Worm (Caenorhabditis elegans) whole organism, L3 larva: ENCODE measurements around the gene anmt-2.

Experiments used
- R02D3.7 ChIP-seq: fragments of 150-350 bp; optimal IDR thresholded peaks from 2 replicates; lab custom pipeline; 2014; ENCODE audit warnings: missing biosample characterization, missing genetic modification characterization
- ZK546.5 ChIP-seq: sonication (generic microtip); optimal IDR thresholded peaks from 2 replicates; lab custom pipeline; 2017; ENCODE audit warnings: missing biosample characterization, missing genetic modification characterization
- aly-2 ChIP-seq: fragments of 150-350 bp; optimal IDR thresholded peaks from 2 replicates; lab custom pipeline; 2014; ENCODE audit warnings: missing biosample characterization, missing genetic modification characterization
- ceh-28 ChIP-seq: fragments of 150-350 bp; optimal IDR thresholded peaks from 2 replicates; lab custom pipeline; 2014; ENCODE audit warnings: missing biosample characterization, missing genetic modification reagents, missing genetic modification characterization
- ceh-82 ChIP-seq: fragments of 150-350 bp; optimal IDR thresholded peaks from 2 replicates; lab custom pipeline; 2014; ENCODE audit warnings: missing biosample characterization, missing genetic modification characterization
- daf-12 ChIP-seq: fragments of 150-350 bp; optimal IDR thresholded peaks from 2 replicates; lab custom pipeline; 2014; ENCODE audit warnings: missing biosample characterization, missing genetic modification reagents, missing genetic modification characterization
- egl-27 ChIP-seq: sonication (generic microtip); optimal IDR thresholded peaks from 4 replicates; lab custom pipeline; 2017; ENCODE audit warnings: missing biosample characterization, missing genetic modification reagents, missing genetic modification characterization
- elt-2 ChIP-seq: sonication (generic microtip); optimal IDR thresholded peaks from 2 replicates; lab custom pipeline; 2016; ENCODE audit warnings: missing genetic modification reagents, mild to moderate bottlenecking, missing genetic modification characterization, missing compliant biosample characterization
- elt-3 ChIP-seq, 3 experiments: fragments of 150-350 bp in 1 of 3; sonication (generic microtip) in 2 of 3; optimal IDR thresholded peaks; 2 replicates in 2 of 3; 4 replicates in 1 of 3; lab custom pipeline; 2014 to 2017; ENCODE audit warnings: missing biosample characterization in 3 of 3, missing genetic modification characterization in 3 of 3
- fkh-10 ChIP-seq: sonication (generic microtip); optimal IDR thresholded peaks from 2 replicates; lab custom pipeline; 2017; ENCODE audit warnings: missing biosample characterization, missing genetic modification reagents, missing genetic modification characterization
- fkh-2 ChIP-seq: fragments of 150-350 bp; optimal IDR thresholded peaks from 2 replicates; lab custom pipeline; 2014; ENCODE audit warnings: missing biosample characterization, missing genetic modification reagents, missing genetic modification characterization
- hmg-11 ChIP-seq: sonication (generic microtip); optimal IDR thresholded peaks from 2 replicates; lab custom pipeline; 2016; ENCODE audit warnings: missing genetic modification characterization, missing compliant biosample characterization
- jun-1 ChIP-seq: fragments of 150-350 bp; optimal IDR thresholded peaks from 2 replicates; lab custom pipeline; 2014; ENCODE audit warnings: missing biosample characterization, missing genetic modification reagents, missing genetic modification characterization
- lin-39 ChIP-seq: fragments of 150-350 bp; optimal IDR thresholded peaks from 2 replicates; lab custom pipeline; 2018; ENCODE audit warnings: missing biosample characterization, missing genetic modification reagents, missing genetic modification characterization
- lsy-12 ChIP-seq: sonication (generic microtip); optimal IDR thresholded peaks from 2 replicates; lab custom pipeline; 2016; ENCODE audit warnings: mild to moderate bottlenecking, missing genetic modification characterization, missing compliant biosample characterization
- mml-1 ChIP-seq: fragments of 150-350 bp; sonication (generic microtip); optimal IDR thresholded peaks from 3 replicates; lab custom pipeline; 2014; ENCODE audit warnings: missing biosample characterization, missing genetic modification characterization
- nfya-1 ChIP-seq: sonication (generic microtip); optimal IDR thresholded peaks from 2 replicates; lab custom pipeline; 2017; ENCODE audit warnings: missing genetic modification characterization, mild to moderate bottlenecking, missing compliant biosample characterization, antibody characterized with exemption, moderate library complexity; ENCODE audit not compliant: insufficient read depth
- nhr-11 ChIP-seq: fragments of 150-350 bp; optimal IDR thresholded peaks from 2 replicates; lab custom pipeline; 2014; ENCODE audit warnings: missing biosample characterization, missing genetic modification characterization
- nhr-12 ChIP-seq: fragments of 150-350 bp; optimal IDR thresholded peaks from 2 replicates; lab custom pipeline; 2014; ENCODE audit warnings: missing biosample characterization, missing genetic modification characterization
- nhr-23 ChIP-seq: fragments of 150-350 bp; optimal IDR thresholded peaks from 2 replicates; lab custom pipeline; 2014; ENCODE audit warnings: missing biosample characterization, missing genetic modification reagents, missing genetic modification characterization
- nhr-43 ChIP-seq: sonication (generic microtip); optimal IDR thresholded peaks from 2 replicates; lab custom pipeline; 2016; ENCODE audit warnings: mild to moderate bottlenecking, missing genetic modification characterization, missing compliant biosample characterization; ENCODE audit not compliant: poor library complexity, severe bottlenecking
- nhr-67 ChIP-seq: fragments of 150-350 bp; optimal IDR thresholded peaks from 2 replicates; lab custom pipeline; 2014; ENCODE audit warnings: missing biosample characterization, missing genetic modification characterization
- nhr-76 ChIP-seq: fragments of 150-350 bp; sonication (generic microtip); optimal IDR thresholded peaks from 5 replicates; lab custom pipeline; 2014; ENCODE audit warnings: missing biosample characterization, missing genetic modification characterization
- nhr-77 ChIP-seq: fragments of 150-350 bp; optimal IDR thresholded peaks from 2 replicates; lab custom pipeline; 2014; ENCODE audit warnings: missing biosample characterization, missing genetic modification characterization
- pha-4 ChIP-seq: fragments of 150-350 bp; optimal IDR thresholded peaks from 2 replicates; lab custom pipeline; 2014; ENCODE audit warnings: missing biosample characterization, missing genetic modification reagents, missing genetic modification characterization
- pqm-1 ChIP-seq: fragments of 150-350 bp; optimal IDR thresholded peaks from 2 replicates; lab custom pipeline; 2017; ENCODE audit warnings: missing biosample characterization, missing genetic modification characterization, inconsistent platforms
- skn-1 ChIP-seq: fragments of 150-350 bp; optimal IDR thresholded peaks from 2 replicates; lab custom pipeline; 2014; ENCODE audit warnings: missing biosample characterization, missing genetic modification characterization
- snpc-4 ChIP-seq: fragments of 150-350 bp; optimal IDR thresholded peaks from 2 replicates; lab custom pipeline; 2014; ENCODE audit warnings: missing biosample characterization, missing genetic modification characterization
- tbx-2 ChIP-seq: sonication (generic microtip); optimal IDR thresholded peaks from 2 replicates; lab custom pipeline; 2016; ENCODE audit warnings: mild to moderate bottlenecking, missing genetic modification characterization, missing compliant biosample characterization
- ztf-4 ChIP-seq: fragments of 150-350 bp; optimal IDR thresholded peaks from 2 replicates; lab custom pipeline; 2014; ENCODE audit warnings: missing biosample characterization, missing genetic modification characterization

anmt-2 gene

DNA sequence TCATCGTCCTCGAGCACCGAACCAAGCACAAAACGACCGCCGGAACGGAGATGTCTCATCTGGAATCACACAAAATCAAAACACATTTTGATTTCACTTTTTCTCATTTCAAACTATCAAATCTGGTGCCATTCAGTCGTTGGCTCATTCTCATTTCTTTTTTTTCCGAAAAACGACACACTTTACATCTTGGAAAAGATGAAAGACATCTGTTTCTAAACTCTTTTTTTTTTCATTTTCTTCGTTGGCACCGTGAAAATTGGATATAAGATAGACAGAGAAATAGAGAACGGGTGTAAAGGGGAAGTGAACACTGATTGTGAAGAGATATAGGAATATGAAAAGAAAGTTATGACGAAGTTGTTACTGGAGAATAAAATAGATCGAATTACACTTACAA, 1.8 kb downstream of the anmt-2 start:
- no peak for TF ChIP-seq egl-27 (tag; lab: Kevin White, UChicago)
- TF ChIP-seq elt-3 (tag; optimal IDR thresholded peaks at IDR 0.05; lab: Kevin White, UChicago), result no peak
- no peak for TF ChIP-seq snpc-4 (tag; lab: Kevin White, UChicago)

- TF ChIP-seq mml-1 (tag; lab: Kevin White, UChicago), result no peak
- no peak for TF ChIP-seq aly-2 (tag; lab: Kevin White, UChicago)
- no peak for TF ChIP-seq nhr-23 (tag; lab: Kevin White, UChicago)
- TF ChIP-seq egl-27 (tag; lab: Kevin White, UChicago), result no peak
- TF ChIP-seq fkh-2 (tag; lab: Kevin White, UChicago), result no peak
- TF ChIP-seq fkh-10 (GFP tag; lab: Kevin White, UChicago), result no peak
- TF ChIP-seq nhr-12 (tag; lab: Kevin White, UChicago), result no peak
- TF ChIP-seq lsy-12 (tag; lab: Kevin White, UChicago), result no peak
- TF ChIP-seq hmg-11, result no peak
- TF ChIP-seq nhr-67, result no peak
- TF ChIP-seq nhr-11, result no peak
- TF ChIP-seq ZK546.5 (tag; lab: Kevin White, UChicago), result no peak
- no peak for TF ChIP-seq ceh-82
- no peak for TF ChIP-seq lin-39 (tag; lab: Kevin White, UChicago)
- no peak for TF ChIP-seq nfya-1 (tag; lab: Kevin White, UChicago)
- TF ChIP-seq R02D3.7 (tag; lab: Kevin White, UChicago), result no peak
- TF ChIP-seq tbx-2, result no peak
- TF ChIP-seq ztf-4 (tag; lab: Kevin White, UChicago), result no peak
- no peak for TF ChIP-seq pha-4 (tag; lab: Kevin White, UChicago)
Observed at ce11 chrIII:6154586-6154985, 3.0 kb downstream of the anmt-2 start.

- peak; percentile 80 for TF ChIP-seq elt-2 (tag; lab: Kevin White, UChicago)
- peak; percentile 8 for TF ChIP-seq pha-4 (tag; lab: Kevin White, UChicago)
- peak; percentile 64 for TF ChIP-seq pqm-1 (tag; lab: Kevin White, UChicago)
- no peak for TF ChIP-seq nhr-77 (tag; lab: Kevin White, UChicago)
- TF ChIP-seq ceh-28 (tag; lab: Kevin White, UChicago), result peak; percentile 14
Observed at ce11 chrIII:6149467-6150072, 8.0 kb downstream of the anmt-2 start, which contains the start of the genes wht-7 and Y42G9A.1. TSS of gene wht-7 (minus strand) at chrIII:6149597. TSS of gene Y42G9A.1 (plus strand) at chrIII:6149961.

DNA sequence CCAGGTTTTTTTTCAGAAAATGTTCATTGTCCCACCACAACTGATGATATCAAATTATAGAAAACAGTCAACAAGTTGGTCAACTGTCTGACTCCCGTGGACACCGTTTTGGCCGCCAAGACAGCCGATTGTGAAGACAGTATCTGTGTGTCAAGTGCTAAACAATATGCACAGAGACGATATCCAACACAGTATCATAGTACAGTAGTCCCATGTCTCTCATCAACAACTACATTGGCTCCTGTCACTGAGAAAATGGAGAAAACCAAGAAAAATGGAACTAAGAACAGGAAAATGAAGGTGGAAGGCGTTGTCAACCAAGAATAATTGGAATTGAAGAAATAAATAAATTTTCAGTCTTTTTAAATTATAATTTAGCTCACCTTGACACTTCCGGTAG, 8.9 kb downstream of the anmt-2 start:
- TF ChIP-seq fkh-2 (tag; lab: Kevin White, UChicago), result no peak
- TF ChIP-seq nhr-43 (tag; lab: Kevin White, UChicago), result peak; percentile 52

ce11 chrIII:6147903-6148302, 9.7 kb downstream of the anmt-2 start, which contains the start of gene Y42G9A.2:
TSS of gene Y42G9A.2 (plus strand) at chrIII:6148186.
- TF ChIP-seq jun-1, result peak; percentile 31
- TF ChIP-seq nhr-43 (tag; lab: Kevin White, UChicago), result peak; percentile 52
- no peak for TF ChIP-seq lin-39 (tag; lab: Kevin White, UChicago)

DNA sequence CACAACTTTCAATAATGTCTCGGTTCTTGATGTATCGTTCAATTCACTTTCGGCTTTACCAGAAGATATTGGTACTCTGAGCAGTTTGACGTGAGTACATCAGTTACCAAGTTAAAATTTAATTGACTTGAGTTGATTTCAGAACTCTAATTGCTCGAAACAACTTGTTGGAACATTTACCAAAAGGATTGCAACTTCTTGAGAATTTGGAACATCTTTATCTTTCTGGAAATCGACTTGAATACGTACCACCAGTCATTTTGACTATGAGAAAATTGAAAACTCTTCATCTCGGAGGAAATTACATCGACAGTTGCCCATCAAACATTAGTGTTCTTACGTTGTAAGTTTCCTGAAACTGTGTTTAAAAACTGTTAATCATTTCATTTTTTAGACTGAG, 10.8 kb downstream of the anmt-2 start:
- TF ChIP-seq fkh-10 (GFP tag; lab: Kevin White, UChicago) (no peak), nhr-77 (tag; lab: Kevin White, UChicago) (no peak), ztf-4 (tag; lab: Kevin White, UChicago) (no peak), R02D3.7 (tag; lab: Kevin White, UChicago) (no peak)

DNA sequence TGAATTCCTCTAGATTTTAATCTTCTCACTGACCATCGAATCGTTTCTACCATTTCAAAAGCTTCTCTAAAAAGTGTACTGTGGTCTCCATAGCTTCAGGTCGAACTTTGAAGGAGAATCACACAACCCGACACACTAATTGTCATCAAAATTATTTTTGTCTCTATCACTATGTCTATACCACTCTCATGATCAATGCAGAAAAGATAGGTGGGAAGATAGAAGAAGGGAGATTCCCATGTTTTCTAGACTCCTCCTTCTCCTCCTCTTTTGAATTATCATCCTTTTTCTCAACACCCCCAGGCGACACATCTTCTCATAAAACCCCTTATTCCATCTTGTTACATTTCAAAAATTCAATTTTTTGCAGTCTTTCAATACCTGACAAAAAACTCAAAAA, 11.7 kb downstream of the anmt-2 start, which contains the start of gene Y42G9A.3:
Y42G9A.3 (plus strand) TSS at position 363 of the 400 bp plus-strand sequence.
- TF ChIP-seq elt-2 (tag; lab: Kevin White, UChicago) (peak; percentile 17), nhr-76 (no peak), nhr-12 (tag; lab: Kevin White, UChicago) (no peak), nhr-23 (tag; lab: Kevin White, UChicago) (peak; percentile 10), skn-1 (peak; percentile 89), jun-1 (peak; percentile 3), daf-12 (tag; lab: Kevin White, UChicago) (no peak)
